Fruit fly (Drosophila melanogaster): ENCODE results near the gene CG1750.

The CG1750 gene

dm6 chr3R:31231134-31231533, 23.6 kb downstream of the CG1750 start:
- TF ChIP-seq CG32532 (GFP tag; IDR thresholded peaks at IDR 0.05) (no peak), Camta (GFP tag; optimal IDR thresholded peaks at IDR 0.05) (no peak), vfl (GFP tag; optimal IDR thresholded peaks at IDR 0.05) (no peak), CG9817 (tag; optimal IDR thresholded peaks at IDR 0.05) (no peak), Oli (tag; optimal IDR thresholded peaks at IDR 0.05) (no peak), cg (GFP tag; optimal IDR thresholded peaks at IDR 0.05) (no peak), gt (GFP tag; IDR thresholded peaks at IDR 0.05) (no peak), Nf-YC (tag; optimal IDR thresholded peaks at IDR 0.05) (no peak), CG4360 (GFP tag; IDR thresholded peaks at IDR 0.05) (no peak), CG2120 (GFP tag; optimal IDR thresholded peaks at IDR 0.05) (no peak), Six4 (GFP tag; optimal IDR thresholded peaks at IDR 0.05) (no peak), gro (GFP tag; optimal IDR thresholded peaks at IDR 0.05) (no peak), CG9609 (GFP tag; optimal IDR thresholded peaks at IDR 0.05) (no peak), CG15601 (tag; optimal IDR thresholded peaks at IDR 0.05) (no peak), toy (GFP tag; IDR thresholded peaks at IDR 0.05) (no peak), CG8765 (GFP tag; IDR thresholded peaks at IDR 0.05) (no peak), br (optimal IDR thresholded peaks at IDR 0.05) (no peak), CG17186 (GFP tag; optimal IDR thresholded peaks at IDR 0.05) (no peak), Trl (optimal IDR thresholded peaks at IDR 0.05) (no peak), Trl (GFP tag; optimal IDR thresholded peaks at IDR 0.05) (no peak), Atf6 (GFP tag; IDR thresholded peaks at IDR 0.05) (no peak), Fer2 (tag; optimal IDR thresholded peaks at IDR 0.05) (no peak), psq (GFP tag; optimal IDR thresholded peaks at IDR 0.05) (no peak), Tbp (GFP tag; optimal IDR thresholded peaks at IDR 0.05) (peak; percentile 8), sqz (GFP tag; optimal IDR thresholded peaks at IDR 0.05) (no peak), unc-4 (GFP tag; IDR thresholded peaks at IDR 0.05; ENCODE audit: partially characterized antibody) (no peak), Dip2 (GFP tag; IDR thresholded peaks at IDR 0.05) (no peak), Neu2 (GFP tag; optimal IDR thresholded peaks at IDR 0.05; ENCODE audit: borderline replicate concordance) (no peak), nmo (GFP tag; optimal IDR thresholded peaks at IDR 0.05) (no peak), CG13624 (GFP tag; optimal IDR thresholded peaks at IDR 0.05) (no peak), fd96Cb (tag; optimal IDR thresholded peaks at IDR 0.05) (no peak), gce (GFP tag; IDR thresholded peaks at IDR 0.05) (no peak), gem (tag; optimal IDR thresholded peaks at IDR 0.05) (no peak), CG9876 (GFP tag; optimal IDR thresholded peaks at IDR 0.05) (no peak), Ssrp (tag; optimal IDR thresholded peaks at IDR 0.05) (peak; percentile 1), pita (GFP tag; optimal IDR thresholded peaks at IDR 0.05) (peak; percentile 8), row (GFP tag; IDR thresholded peaks at IDR 0.05) (no peak), hbn (GFP tag; IDR thresholded peaks at IDR 0.05; ENCODE audit: partially characterized antibody) (no peak), CG12942 (GFP tag; optimal IDR thresholded peaks at IDR 0.05) (no peak), Asciz (GFP tag; optimal IDR thresholded peaks at IDR 0.05) (no peak), ro (GFP tag; IDR thresholded peaks at IDR 0.05) (no peak), nom (GFP tag; optimal IDR thresholded peaks at IDR 0.05) (no peak), CG42726 (GFP tag; IDR thresholded peaks at IDR 0.05; ENCODE audit: partially characterized antibody) (0 out of 2 replicates have a peak, but pooled peaks have one; percentile 9), Opbp (GFP tag; IDR thresholded peaks at IDR 0.05; ENCODE audit: partially characterized antibody) (peak; percentile 11; the same call in 1 of the 3 replicates), CG6791 (GFP tag; IDR thresholded peaks at IDR 0.05; ENCODE audit: partially characterized antibody) (0 out of 3 replicates have a peak, but pooled peaks have one; percentile 40), CG6683 (GFP tag; optimal IDR thresholded peaks at IDR 0.05) (no peak), CG12744 (GFP tag; optimal IDR thresholded peaks at IDR 0.05) (no peak), CG6654 (GFP tag; optimal IDR thresholded peaks at IDR 0.05) (peak; percentile 98), stc (GFP tag; IDR thresholded peaks at IDR 0.05) (no peak), Fer3 (tag; optimal IDR thresholded peaks at IDR 0.05) (no peak), CG2199 (GFP tag; IDR thresholded peaks at IDR 0.05) (peak; percentile 75; the same call in 1 of the 3 replicates), Gsc (GFP tag; IDR thresholded peaks at IDR 0.05) (no peak)

Measured in whole organism, embryonic.